Worm (Caenorhabditis elegans): ENCODE data around the gene hyl-2.

Gene hyl-2

ce11 chrX:4657577-4657976 lies 41.7 kb downstream of the hyl-2 start:
- no peak for TF ChIP-seq repo-1 (tag; optimal IDR thresholded peaks at IDR 0.05)
- no peak for TF ChIP-seq lir-1 (GFP tag; conservative IDR thresholded peaks at IDR 0.05)

- TF ChIP-seq lin-40 (tag; optimal IDR thresholded peaks at IDR 0.05) (no peak), mxl-1 (tag; optimal IDR thresholded peaks at IDR 0.05) (no peak), mcd-1 (GFP tag; IDR thresholded peaks at IDR 0.05) (no peak), him-1 (tag; optimal IDR thresholded peaks at IDR 0.05) (no peak), F23B12.7 (tag; optimal IDR thresholded peaks at IDR 0.05; ENCODE audit: insufficient read depth) (no peak), chd-7 (tag; optimal IDR thresholded peaks at IDR 0.05) (no peak), dox-1 (GFP tag; IDR thresholded peaks at IDR 0.05) (no peak), sea-2 (GFP tag; IDR thresholded peaks at IDR 0.05) (no peak), ceh-91 (GFP tag; IDR thresholded peaks at IDR 0.05) (no peak), Y53F4B.3 (GFP tag; IDR thresholded peaks at IDR 0.05) (no peak), unc-62 (GFP tag; optimal IDR thresholded peaks at IDR 0.05) (no peak), pha-4 (tag; optimal IDR thresholded peaks at IDR 0.05) (no peak), lin-26 (GFP tag; IDR thresholded peaks at IDR 0.05) (no peak), ama-1 (optimal IDR thresholded peaks at IDR 0.05) (no peak), ama-1 (GFP tag; optimal IDR thresholded peaks at IDR 0.05) (no peak), egl-44 (GFP tag; IDR thresholded peaks at IDR 0.05) (no peak), F33H1.4 (GFP tag; IDR thresholded peaks at IDR 0.05) (no peak), F57A8.1 (GFP tag; optimal IDR thresholded peaks at IDR 0.05) (no peak)
Observed at ce11 chrX:4654057-4654456, 45.2 kb downstream of the hyl-2 start, which contains the start of gene ceh-1. TSS of gene ceh-1 (minus strand) at chrX:4654157.

- no peak for TF ChIP-seq ceh-91 (GFP tag; IDR thresholded peaks at IDR 0.05)
- no peak for TF ChIP-seq F39B2.1 (GFP tag; IDR thresholded peaks at IDR 0.05)
- no peak for TF ChIP-seq nhr-90 (tag; optimal IDR thresholded peaks at IDR 0.05)
- no peak for TF ChIP-seq ceh-27 (GFP tag; optimal IDR thresholded peaks at IDR 0.05)
Observed at ce11 chrX:4652950-4653349, 46.3 kb downstream of the hyl-2 start.

ce11 chrX:4651428-4651827 lies 47.8 kb downstream of the hyl-2 start:
- TF ChIP-seq bed-1 (GFP tag; IDR thresholded peaks at IDR 0.05), result 0 out of 2 replicates have a peak, but pooled peaks have one; percentile 55
- no peak for TF ChIP-seq tlf-1 (GFP tag; optimal IDR thresholded peaks at IDR 0.05)
- no peak for TF ChIP-seq ceh-91 (GFP tag; IDR thresholded peaks at IDR 0.05)

- peak; percentile 33 for TF ChIP-seq efl-1 (GFP tag; optimal IDR thresholded peaks at IDR 0.05)
- TF ChIP-seq hmg-20 (GFP tag; IDR thresholded peaks at IDR 0.05), result no peak
- TF ChIP-seq egl-44 (GFP tag; IDR thresholded peaks at IDR 0.05), result no peak
Observed at ce11 chrX:4649097-4649496, 50.2 kb downstream of the hyl-2 start, which contains the start of gene ent-5. TSS of gene ent-5 (minus strand) at chrX:4649197.

ce11 chrX:4647104-4647503 lies 52.2 kb downstream of the hyl-2 start, which contains the start of gene C46C11.4:
TSS of gene C46C11.4 (minus strand) at chrX:4647204.
- TF ChIP-seq lin-54 (GFP tag; optimal IDR thresholded peaks at IDR 0.05) (no peak), mcd-1 (GFP tag; IDR thresholded peaks at IDR 0.05) (no peak), rcor-1 (GFP tag; IDR thresholded peaks at IDR 0.05) (no peak), unc-62 (GFP tag; optimal IDR thresholded peaks at IDR 0.05) (no peak), attf-6 (GFP tag; IDR thresholded peaks at IDR 0.05) (no peak), dpff-1 (tag; optimal IDR thresholded peaks at IDR 0.05) (no peak), Y95B8A.8 (GFP tag; IDR thresholded peaks at IDR 0.05) (no peak), hsf-1 (GFP tag; IDR thresholded peaks at IDR 0.05) (no peak), ztf-22 (GFP tag; optimal IDR thresholded peaks at IDR 0.05) (no peak), ceh-79 (tag; optimal IDR thresholded peaks at IDR 0.05) (no peak), him-1 (tag; optimal IDR thresholded peaks at IDR 0.05) (no peak), lin-35 (GFP tag; optimal IDR thresholded peaks at IDR 0.05) (no peak), Y53G8AR.9 (GFP tag; conservative IDR thresholded peaks at IDR 0.05) (no peak), cebp-2 (GFP tag; IDR thresholded peaks at IDR 0.05) (no peak), ekl-4 (GFP tag; IDR thresholded peaks at IDR 0.05) (no peak), T26A5.8 (tag; optimal IDR thresholded peaks at IDR 0.05) (no peak), somi-1 (GFP tag; optimal IDR thresholded peaks at IDR 0.05) (no peak), ets-4 (GFP tag; optimal IDR thresholded peaks at IDR 0.05) (no peak)
